Worm (Caenorhabditis elegans) whole organism, L4/young adult: ENCODE measurements around the gene wrt-2.

Experiments used
- W03F9.2 ChIP-seq: fragments of 150-350 bp; optimal IDR thresholded peaks from 2 replicates; lab custom pipeline; 2014; ENCODE audit warnings: missing biosample characterization, missing genetic modification characterization
- dao-5 ChIP-seq: sonication (generic microtip); optimal IDR thresholded peaks from 2 replicates; lab custom pipeline; 2016; ENCODE audit warnings: missing genotype, missing genetic modification characterization, moderate library complexity, missing compliant biosample characterization
- him-1 ChIP-seq: sonication (generic microtip); optimal IDR thresholded peaks from 2 replicates; lab custom pipeline; 2016; ENCODE audit warnings: missing genotype, missing genetic modification reagents, missing genetic modification characterization, missing compliant biosample characterization

- TF ChIP-seq him-1 (tag; lab: Kevin White, UChicago) (no peak), dao-5 (tag; lab: Kevin White, UChicago) (no peak), W03F9.2 (tag; lab: Kevin White, UChicago) (no peak)
Measured at ce11 chrX:3054802-3055201, 39.3 kb downstream of the wrt-2 start, which contains the start of gene twk-26.
